Fruit fly (Drosophila melanogaster) whole organism, wandering third instar larva: ENCODE measurements around the gene CG17470.

Experiments used
- CG9705 ChIP-seq: fragments of 200-800 bp; sonication (Bioruptor generic); optimal IDR thresholded peaks from 2 replicates; lab custom pipeline; 2018; ENCODE audit warnings: missing biosample characterization, mild to moderate bottlenecking, missing genetic modification characterization
- dsf ChIP-seq: sonication (Bioruptor generic); optimal IDR thresholded peaks from 2 replicates; lab custom pipeline; 2016; ENCODE audit warnings: missing biosample characterization, missing genetic modification characterization, borderline replicate concordance

dm6 chr2L:20690055-20690454 is 47.0 kb upstream of the CG17470 start:
- no peak for TF ChIP-seq dsf
- no peak for TF ChIP-seq CG9705 (GFP tag; lab: Kevin White, UChicago)
